Worm (Caenorhabditis elegans) whole organism, L2 larva: ENCODE results near the gene C29E4.11.

Experiments
- C34F6.9 ChIP-seq: fragments of 150-350 bp; optimal IDR thresholded peaks from 2 replicates; lab custom pipeline; 2014; ENCODE audit warnings: missing biosample characterization, missing genetic modification characterization
- F13H6.1 ChIP-seq: sonication (generic microtip); optimal IDR thresholded peaks from 2 replicates; lab custom pipeline; 2016; ENCODE audit warnings: missing genetic modification characterization, missing compliant biosample characterization
- R02D3.7 ChIP-seq: fragments of 150-350 bp; optimal IDR thresholded peaks from 2 replicates; lab custom pipeline; 2014; ENCODE audit warnings: missing biosample characterization, missing genetic modification characterization
- Y55F3AM.14 ChIP-seq: fragments of 200-800 bp; sonication (Bioruptor generic); optimal IDR thresholded peaks from 2 replicates; lab custom pipeline; 2018; ENCODE audit warnings: mild to moderate bottlenecking, missing genetic modification characterization, missing compliant biosample characterization
- ZK546.5 ChIP-seq: sonication (generic microtip); optimal IDR thresholded peaks from 2 replicates; lab custom pipeline; 2017; ENCODE audit warnings: missing biosample characterization, missing genetic modification characterization
- alr-1 ChIP-seq: fragments of 150-350 bp; optimal IDR thresholded peaks from 2 replicates; lab custom pipeline; 2014; ENCODE audit warnings: missing biosample characterization, missing genetic modification characterization
- aly-2 ChIP-seq: fragments of 150-350 bp; optimal IDR thresholded peaks from 2 replicates; lab custom pipeline; 2014; ENCODE audit warnings: missing biosample characterization, missing genetic modification characterization
- ama-1 ChIP-seq: fragments of 150-350 bp; optimal IDR thresholded peaks from 2 replicates; lab custom pipeline; 2018; ENCODE audit warnings: inconsistent platforms
- ceh-16 ChIP-seq: fragments of 150-350 bp; optimal IDR thresholded peaks from 2 replicates; lab custom pipeline; 2014; ENCODE audit warnings: missing biosample characterization, missing genetic modification characterization
- ceh-82 ChIP-seq: fragments of 150-350 bp; optimal IDR thresholded peaks from 2 replicates; lab custom pipeline; 2014; ENCODE audit warnings: missing biosample characterization, missing genetic modification characterization
- crh-2 ChIP-seq: sonication (generic microtip); optimal IDR thresholded peaks from 2 replicates; lab custom pipeline; 2017; ENCODE audit warnings: missing biosample characterization, missing genetic modification characterization
- egl-27 ChIP-seq: sonication (generic microtip); optimal IDR thresholded peaks from 3 replicates; lab custom pipeline; 2017; ENCODE audit warnings: missing biosample characterization, missing genetic modification reagents, missing genetic modification characterization
- elt-1 ChIP-seq: fragments of 150-350 bp; optimal IDR thresholded peaks from 2 replicates; lab custom pipeline; 2014; ENCODE audit warnings: missing biosample characterization, missing genetic modification characterization
- elt-3 ChIP-seq: sonication (generic microtip); optimal IDR thresholded peaks from 2 replicates; lab custom pipeline; 2017; ENCODE audit warnings: missing biosample characterization, missing genetic modification characterization
- fos-1 ChIP-seq: fragments of 150-350 bp; optimal IDR thresholded peaks from 2 replicates; lab custom pipeline; 2014; ENCODE audit warnings: missing biosample characterization, missing genetic modification characterization
- gmeb-1 ChIP-seq: fragments of 150-350 bp; optimal IDR thresholded peaks from 2 replicates; lab custom pipeline; 2014; ENCODE audit warnings: missing biosample characterization, missing genetic modification characterization
- lin-11 ChIP-seq: fragments of 150-350 bp; sonication (generic microtip); optimal IDR thresholded peaks from 2 replicates; lab custom pipeline; 2014; ENCODE audit warnings: missing biosample characterization, missing genetic modification characterization, inconsistent platforms, mixed read lengths
- lin-13 ChIP-seq: fragments of 150-350 bp; optimal IDR thresholded peaks from 2 replicates; lab custom pipeline; 2014; ENCODE audit warnings: missing biosample characterization, missing genetic modification reagents, missing genetic modification characterization
- lin-39 ChIP-seq: fragments of 150-350 bp; optimal IDR thresholded peaks from 2 replicates; lab custom pipeline; 2014; ENCODE audit warnings: missing biosample characterization, missing genetic modification reagents, missing genetic modification characterization
- lsy-2 ChIP-seq, 2 experiments: fragments of 150-350 bp in 1 of 2; sonication (generic microtip) in 1 of 2; optimal IDR thresholded peaks; 2 replicates each; lab custom pipeline; 2014 to 2017; ENCODE audit warnings: missing biosample characterization in 2 of 2, missing genetic modification characterization in 2 of 2
- mab-5 ChIP-seq: fragments of 150-350 bp; optimal IDR thresholded peaks from 2 replicates; lab custom pipeline; 2014; ENCODE audit warnings: missing biosample characterization, missing genetic modification characterization
- mdl-1 ChIP-seq, 2 experiments: fragments of 150-350 bp in 1 of 2; sonication (generic microtip) in 1 of 2; optimal IDR thresholded peaks; 2 replicates each; lab custom pipeline; 2017; ENCODE audit warnings: missing biosample characterization in 2 of 2, missing genetic modification characterization in 2 of 2
- nhr-10 ChIP-seq: sonication (generic microtip); optimal IDR thresholded peaks from 2 replicates; lab custom pipeline; 2017; ENCODE audit warnings: missing biosample characterization, missing genetic modification characterization
- nhr-11 ChIP-seq: fragments of 150-350 bp; optimal IDR thresholded peaks from 2 replicates; lab custom pipeline; 2014; ENCODE audit warnings: missing biosample characterization, missing genetic modification characterization
- nhr-12 ChIP-seq: fragments of 150-350 bp; optimal IDR thresholded peaks from 2 replicates; lab custom pipeline; 2014; ENCODE audit warnings: missing biosample characterization, missing genetic modification characterization
- nhr-129 ChIP-seq: fragments of 150-350 bp; optimal IDR thresholded peaks from 2 replicates; lab custom pipeline; 2014; ENCODE audit warnings: missing biosample characterization, missing genetic modification characterization
- nhr-21 ChIP-seq: fragments of 150-350 bp; optimal IDR thresholded peaks from 2 replicates; lab custom pipeline; 2014; ENCODE audit warnings: missing biosample characterization, missing genetic modification characterization
- nhr-23 ChIP-seq: fragments of 150-350 bp; optimal IDR thresholded peaks from 2 replicates; lab custom pipeline; 2014; ENCODE audit warnings: missing biosample characterization, missing genetic modification reagents, missing genetic modification characterization
- nhr-237 ChIP-seq: fragments of 150-350 bp; optimal IDR thresholded peaks from 2 replicates; lab custom pipeline; 2014; ENCODE audit warnings: missing biosample characterization, missing genetic modification characterization
- nhr-25 ChIP-seq: fragments of 150-350 bp; sonication (generic microtip); optimal IDR thresholded peaks from 3 replicates; lab custom pipeline; 2014; ENCODE audit warnings: missing biosample characterization, missing genetic modification characterization
- nhr-6 ChIP-seq: fragments of 150-350 bp; optimal IDR thresholded peaks from 2 replicates; lab custom pipeline; 2014; ENCODE audit warnings: missing biosample characterization, missing genetic modification characterization
- sma-3 ChIP-seq: sonication (generic microtip); optimal IDR thresholded peaks from 2 replicates; lab custom pipeline; 2016; ENCODE audit warnings: missing genetic modification reagents, missing genetic modification characterization, missing compliant biosample characterization
- sma-9 ChIP-seq, 2 experiments: fragments of 150-350 bp in 1 of 2; sonication (generic microtip) in 1 of 2; optimal IDR thresholded peaks; 2 replicates each; lab custom pipeline; 2014 to 2016; ENCODE audit warnings: missing genetic modification characterization in 2 of 2, mild to moderate bottlenecking in 1 of 2, missing biosample characterization in 1 of 2, missing compliant biosample characterization in 1 of 2, missing genetic modification reagents in 1 of 2, moderate library complexity in 1 of 2
- snpc-4 ChIP-seq: fragments of 150-350 bp; optimal IDR thresholded peaks from 2 replicates; lab custom pipeline; 2014; ENCODE audit warnings: missing biosample characterization, missing genetic modification characterization
- unc-39 ChIP-seq: fragments of 150-350 bp; optimal IDR thresholded peaks from 2 replicates; lab custom pipeline; 2014; ENCODE audit warnings: missing biosample characterization, missing genetic modification characterization
- unc-55 ChIP-seq: fragments of 150-350 bp; sonication (generic microtip); optimal IDR thresholded peaks from 3 replicates; lab custom pipeline; 2014; ENCODE audit warnings: missing biosample characterization, missing genetic modification reagents, missing genetic modification characterization
- unc-62 ChIP-seq: fragments of 150-350 bp; optimal IDR thresholded peaks from 2 replicates; lab custom pipeline; 2014; ENCODE audit warnings: missing biosample characterization, missing genetic modification reagents, missing genetic modification characterization
- zag-1 ChIP-seq: fragments of 150-350 bp; optimal IDR thresholded peaks from 2 replicates; lab custom pipeline; 2014; ENCODE audit warnings: missing biosample characterization, missing genetic modification characterization
- ztf-1 ChIP-seq: fragments of 200-800 bp; sonication (Bioruptor generic); conservative IDR thresholded peaks from 2 replicates; pipeline ENCODE4 v1.3.6; 2022; ENCODE audit warnings: missing genetic modification characterization, missing compliant biosample characterization
- ztf-11 ChIP-seq: sonication (generic microtip); optimal IDR thresholded peaks from 2 replicates; lab custom pipeline; 2017; ENCODE audit warnings: missing biosample characterization, missing genetic modification characterization
- ztf-4 ChIP-seq: fragments of 150-350 bp; optimal IDR thresholded peaks from 2 replicates; lab custom pipeline; 2014; ENCODE audit warnings: missing biosample characterization, missing genetic modification characterization

Gene C29E4.11

DNA sequence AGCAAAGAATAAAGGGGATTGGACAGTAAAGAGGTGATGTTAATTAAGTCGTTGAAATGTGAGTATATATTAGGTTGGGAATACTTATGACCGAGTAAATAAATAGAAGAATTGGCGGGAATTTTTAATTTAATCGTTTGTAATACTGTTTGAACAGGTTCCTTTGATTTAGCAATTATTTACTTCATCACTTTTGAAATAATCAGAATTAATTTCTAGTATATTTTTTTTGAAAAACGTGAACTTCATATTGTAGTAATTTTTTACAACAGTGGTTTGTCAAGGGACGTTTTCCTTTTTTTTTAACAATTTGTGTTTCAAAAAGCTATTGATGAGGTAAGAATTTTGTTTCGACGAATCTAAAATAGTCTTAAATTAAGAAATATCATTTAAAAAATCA lies 35.7 kb downstream of the C29E4.11 start, which contains the start of gene C29E4.17:
C29E4.17 (plus strand) TSS at position 301 of the 400 bp plus-strand sequence.
- TF ChIP-seq nhr-237 (tag; lab: Kevin White, UChicago), result no peak
- TF ChIP-seq alr-1 (tag; lab: Kevin White, UChicago), result no peak
- no peak for TF ChIP-seq zag-1 (tag; lab: Kevin White, UChicago)
- TF ChIP-seq lsy-2 (tag; optimal IDR thresholded peaks at IDR 0.05; lab: Kevin White, UChicago), result no peak
- no peak for TF ChIP-seq nhr-129 (tag; lab: Kevin White, UChicago)
- no peak for TF ChIP-seq aly-2 (tag; lab: Kevin White, UChicago)
- TF ChIP-seq ztf-4 (tag; lab: Kevin White, UChicago), result no peak
- no peak for TF ChIP-seq nhr-11 (tag; lab: Kevin White, UChicago)
- TF ChIP-seq lin-11 (tag; lab: Kevin White, UChicago), result no peak
- TF ChIP-seq snpc-4, result no peak
- no peak for TF ChIP-seq ceh-82 (tag; lab: Kevin White, UChicago)
- TF ChIP-seq nhr-21 (tag; lab: Kevin White, UChicago), result no peak
- TF ChIP-seq unc-55 (GFP tag; lab: Kevin White, UChicago), result no peak
- no peak for TF ChIP-seq mab-5 (tag; lab: Kevin White, UChicago)
- TF ChIP-seq C34F6.9 (tag; lab: Kevin White, UChicago), result no peak
- no peak for TF ChIP-seq crh-2
- TF ChIP-seq Y55F3AM.14 (GFP tag; lab: Kevin White, UChicago), result no peak
- TF ChIP-seq gmeb-1 (tag; lab: Kevin White, UChicago), result no peak
- no peak for TF ChIP-seq F13H6.1
- no peak for TF ChIP-seq nhr-6 (tag; lab: Kevin White, UChicago)
- TF ChIP-seq, all 48 proteins: peak for 0

DNA sequence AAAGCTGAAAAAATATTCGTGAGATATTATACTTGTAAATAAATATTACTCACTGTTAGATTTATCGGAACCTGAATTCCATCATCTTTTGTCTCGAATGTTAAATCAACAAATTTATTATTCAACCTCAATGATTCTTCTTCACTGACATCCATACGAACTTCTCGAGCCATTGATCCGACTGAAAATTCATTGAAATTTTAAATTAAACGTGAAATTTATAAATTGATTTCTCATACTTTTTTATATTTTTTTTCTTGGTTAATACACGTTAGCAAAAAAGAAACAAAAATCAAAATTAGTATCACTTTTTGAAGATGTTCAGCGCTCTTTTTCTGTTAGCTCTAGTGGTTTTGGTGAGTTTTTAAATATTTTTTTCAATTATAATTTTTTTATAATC lies 38.1 kb downstream of the C29E4.11 start, which contains the start of gene C29E4.14:
C29E4.14 (plus strand) TSS at position 301 of the 400 bp plus-strand sequence.
- TF ChIP-seq C34F6.9 (tag; lab: Kevin White, UChicago) (no peak), nhr-21 (tag; lab: Kevin White, UChicago) (no peak), elt-3 (tag; lab: Kevin White, UChicago) (no peak), nhr-25 (no peak), F13H6.1 (no peak), unc-39 (no peak), aly-2 (tag; lab: Kevin White, UChicago) (no peak), mab-5 (tag; lab: Kevin White, UChicago) (no peak), lin-13 (GFP tag; lab: Kevin White, UChicago) (no peak), lin-11 (tag; lab: Kevin White, UChicago) (no peak)

DNA sequence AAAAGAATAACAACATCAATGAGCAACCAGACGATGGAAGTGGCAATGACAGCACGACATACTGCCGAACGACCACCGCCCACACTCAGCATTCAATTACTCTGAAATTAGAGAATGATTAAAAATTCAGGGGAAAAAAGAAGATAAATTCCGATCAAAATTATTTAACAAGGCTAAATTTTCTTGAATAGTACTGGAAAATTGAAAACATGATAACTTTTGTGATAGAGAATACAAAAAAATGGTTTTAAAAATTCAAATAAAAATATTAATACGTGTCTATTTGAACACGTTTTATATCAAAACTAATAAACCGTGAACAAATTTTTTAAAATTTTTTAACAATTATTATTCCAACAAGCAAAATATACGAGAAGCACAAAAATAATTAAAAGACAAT lies 40.2 kb downstream of the C29E4.11 start, which contains the start of gene gly-3:
gly-3 (minus strand) TSS at position 101 of the 400 bp plus-strand sequence.
- TF ChIP-seq gmeb-1 (tag; lab: Kevin White, UChicago), result no peak
- TF ChIP-seq crh-2, result no peak
- no peak for TF ChIP-seq F13H6.1

DNA sequence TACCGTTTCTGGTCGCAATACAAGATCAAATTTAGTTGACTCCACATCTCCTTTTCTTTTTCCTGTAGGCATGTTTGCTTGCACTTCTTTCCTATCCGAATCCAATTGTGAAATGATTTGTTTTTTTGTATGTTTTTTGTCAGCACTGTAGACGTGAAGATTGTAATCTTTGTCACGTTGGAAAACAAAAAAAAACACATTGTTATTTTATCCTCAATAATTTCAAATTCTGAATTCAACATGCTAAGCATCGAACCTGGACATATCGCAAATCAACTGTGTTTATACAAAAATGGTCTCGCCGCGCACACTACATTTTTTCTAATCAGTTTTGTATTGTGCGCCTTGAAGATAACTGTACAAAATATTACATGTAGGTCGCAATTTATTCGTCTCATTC lies 44.4 kb downstream of the C29E4.11 start, which contains the start of gene ZK688.12:
ZK688.12 (minus strand) TSS at position 101 of the 400 bp plus-strand sequence.
- no peak for TF ChIP-seq ztf-4 (tag; lab: Kevin White, UChicago)
- TF ChIP-seq egl-27 (tag; lab: Kevin White, UChicago), result no peak
- no peak for TF ChIP-seq nhr-23
- no peak for TF ChIP-seq ceh-16 (tag; lab: Kevin White, UChicago)
- TF ChIP-seq fos-1 (tag; lab: Kevin White, UChicago), result no peak
- TF ChIP-seq snpc-4, result no peak
- no peak for TF ChIP-seq mdl-1 (tag; optimal IDR thresholded peaks at IDR 0.05; lab: Kevin White, UChicago)
- TF ChIP-seq unc-55 (GFP tag; lab: Kevin White, UChicago), result no peak
- no peak for TF ChIP-seq nhr-237 (tag; lab: Kevin White, UChicago)
- TF ChIP-seq nhr-12 (tag; lab: Kevin White, UChicago), result no peak
- no peak for TF ChIP-seq nhr-21 (tag; lab: Kevin White, UChicago)
- TF ChIP-seq Y55F3AM.14 (GFP tag; lab: Kevin White, UChicago), result no peak
- TF ChIP-seq R02D3.7 (tag; lab: Kevin White, UChicago), result no peak
- TF ChIP-seq unc-62, result no peak
- TF ChIP-seq F13H6.1, result no peak

DNA sequence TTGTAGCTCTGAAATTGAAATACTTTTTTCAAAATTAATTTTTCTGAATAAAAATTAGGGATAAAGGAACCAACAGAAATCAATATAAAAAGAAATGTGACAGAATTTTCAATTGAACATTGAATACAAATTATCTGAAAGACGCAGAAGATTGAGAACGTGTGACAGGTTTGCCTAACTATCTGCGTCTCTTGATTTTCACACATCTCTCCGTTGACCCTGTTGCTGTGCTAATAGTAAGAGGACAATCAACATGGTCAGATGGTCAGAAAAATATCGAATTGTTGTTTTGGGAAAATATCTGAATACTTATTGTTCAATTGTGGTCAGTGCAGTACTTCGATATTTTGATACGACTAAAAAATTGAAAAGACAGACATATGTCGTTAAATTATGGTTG lies 46.3 kb downstream of the C29E4.11 start, which contains the start of gene ZK688.7:
ZK688.7 (minus strand) TSS at position 14 of the 400 bp plus-strand sequence.
- TF ChIP-seq nhr-10 (tag; lab: Kevin White, UChicago), result no peak
- TF ChIP-seq lin-11 (tag; lab: Kevin White, UChicago), result no peak
- no peak for TF ChIP-seq sma-3 (GFP tag; lab: Kevin White, UChicago)
- no peak for TF ChIP-seq nhr-6 (tag; lab: Kevin White, UChicago)
- TF ChIP-seq lin-39, result no peak
- TF ChIP-seq unc-39, result no peak
- TF ChIP-seq gmeb-1 (tag; lab: Kevin White, UChicago), result no peak
- TF ChIP-seq ZK546.5 (tag; lab: Kevin White, UChicago), result no peak
- TF ChIP-seq lsy-2 (tag; optimal IDR thresholded peaks at IDR 0.05; lab: Kevin White, UChicago), result peak in 1 of 2 experiments; percentile 38
- peak; percentile 56 for TF ChIP-seq nhr-25
- TF ChIP-seq snpc-4, result no peak
- no peak for TF ChIP-seq sma-9 (GFP tag; optimal IDR thresholded peaks at IDR 0.05; lab: Kevin White, UChicago)
- TF ChIP-seq sma-9 (tag; optimal IDR thresholded peaks at IDR 0.05; lab: Kevin White, UChicago), result no peak
- TF ChIP-seq ceh-16 (tag; lab: Kevin White, UChicago), result no peak
- TF ChIP-seq ztf-11 (tag; lab: Kevin White, UChicago), result no peak
- peak; percentile 4 for TF ChIP-seq fos-1 (tag; lab: Kevin White, UChicago)
- TF ChIP-seq R02D3.7 (tag; lab: Kevin White, UChicago), result no peak
- no peak for TF ChIP-seq nhr-12 (tag; lab: Kevin White, UChicago)
- no peak for TF ChIP-seq nhr-21 (tag; lab: Kevin White, UChicago)
- TF ChIP-seq elt-1 (tag; lab: Kevin White, UChicago), result no peak
- peak; percentile 51 for TF ChIP-seq C34F6.9 (tag; lab: Kevin White, UChicago)
- TF ChIP-seq ama-1 (lab: Kevin White, UChicago), result no peak
- TF ChIP-seq F13H6.1, result no peak
- peak; percentile 57 for TF ChIP-seq nhr-129 (tag; lab: Kevin White, UChicago)
- no peak for TF ChIP-seq mdl-1 (tag; optimal IDR thresholded peaks at IDR 0.05; lab: Kevin White, UChicago)
- TF ChIP-seq crh-2, result peak; percentile 13
- no peak for TF ChIP-seq nhr-23
- no peak for TF ChIP-seq ztf-1 (GFP tag; lab: Robert Waterston, UW)
